Worm (Caenorhabditis elegans): Measurements from ENCODE around the gene C14C10.2.

C14C10.2 gene

DNA sequence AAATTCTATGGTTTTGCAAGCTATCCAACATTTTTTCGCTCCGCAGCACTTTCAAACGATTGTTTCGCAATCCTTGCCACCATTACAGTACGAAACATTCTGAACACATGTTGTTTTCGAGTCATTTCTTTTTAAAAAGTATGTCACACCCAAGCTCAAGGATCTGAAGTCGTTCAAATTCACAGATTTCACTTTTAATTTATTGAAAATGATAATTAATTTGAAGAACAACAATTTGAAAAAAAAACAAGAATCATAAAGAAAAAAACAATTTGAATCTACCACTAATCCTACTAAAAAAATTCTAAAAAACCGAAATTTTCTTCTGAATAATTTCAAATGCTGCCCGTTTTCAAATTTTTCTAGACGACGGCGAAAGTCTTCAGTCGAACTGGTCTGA lies at the start of gene C14C10.2:
C14C10.2 (minus strand) TSS at position 101 of the 400 bp plus-strand sequence.
- TF ChIP-seq dao-5 (tag; optimal IDR thresholded peaks at IDR 0.05), result no peak
- no peak for TF ChIP-seq W03F9.2 (tag; optimal IDR thresholded peaks at IDR 0.05)
- no peak for TF ChIP-seq him-1 (tag; optimal IDR thresholded peaks at IDR 0.05)

DNA sequence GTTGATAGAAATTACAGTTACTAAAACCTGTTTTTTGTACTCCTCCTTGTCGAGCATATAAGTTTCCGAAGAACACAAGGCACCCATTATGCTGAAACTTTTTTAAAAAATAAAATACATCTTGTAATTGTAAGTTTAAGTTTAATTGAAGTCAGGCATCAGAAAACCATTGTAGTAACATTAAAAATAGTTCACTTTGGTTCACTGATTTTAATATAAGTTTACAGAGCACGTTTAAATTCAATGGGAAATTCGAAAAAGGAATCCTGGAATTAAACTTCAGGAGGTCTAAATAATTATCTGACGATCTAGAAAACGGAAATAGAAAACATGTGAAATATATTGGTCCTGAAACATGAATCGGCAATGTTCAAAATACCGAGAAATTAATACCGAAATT lies 48.1 kb upstream of the C14C10.2 start, which contains the start of gene gpa-8:
gpa-8 (minus strand) TSS at position 101 of the 400 bp plus-strand sequence.
- TF ChIP-seq dao-5 (tag; optimal IDR thresholded peaks at IDR 0.05) (no peak), W03F9.2 (tag; optimal IDR thresholded peaks at IDR 0.05) (no peak), him-1 (tag; optimal IDR thresholded peaks at IDR 0.05) (no peak)

DNA sequence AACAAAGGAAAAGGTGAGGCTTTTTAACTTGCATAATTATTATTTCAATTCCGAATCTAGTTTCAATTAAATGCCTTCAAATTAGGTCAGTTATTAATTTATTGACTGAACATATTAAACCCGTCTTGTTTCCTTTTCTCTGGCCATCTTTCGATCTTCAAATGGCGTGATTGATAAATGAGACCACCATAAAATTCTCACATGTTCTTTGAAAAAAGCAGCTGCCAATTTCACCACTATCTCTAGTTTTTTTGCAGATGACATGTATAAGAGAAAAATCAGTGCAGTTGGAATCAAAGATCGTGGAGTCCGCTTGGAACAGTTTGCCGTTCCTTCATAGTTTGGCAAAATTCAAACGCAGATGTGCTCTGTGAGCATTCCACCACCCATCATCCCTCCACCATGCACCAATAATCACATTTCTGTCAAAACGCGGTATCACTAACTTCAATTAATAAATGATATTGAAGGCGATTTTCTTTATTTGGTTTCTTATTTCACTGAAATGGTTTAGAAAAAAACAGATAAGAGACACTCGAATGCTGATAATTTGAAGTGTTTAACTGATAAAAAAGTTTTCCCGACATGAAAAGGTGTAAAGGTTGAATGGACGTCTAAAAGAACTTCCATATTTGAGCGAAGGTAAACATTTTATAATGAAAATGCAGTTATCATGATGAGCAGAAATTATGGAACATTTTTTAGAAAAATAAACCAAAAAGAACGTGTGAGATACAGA lies 45.7 kb upstream of the C14C10.2 start:
- no peak for TF ChIP-seq him-1 (tag; optimal IDR thresholded peaks at IDR 0.05)
- no peak for TF ChIP-seq W03F9.2 (tag; optimal IDR thresholded peaks at IDR 0.05)
- TF ChIP-seq dao-5 (tag; optimal IDR thresholded peaks at IDR 0.05), result no peak

DNA sequence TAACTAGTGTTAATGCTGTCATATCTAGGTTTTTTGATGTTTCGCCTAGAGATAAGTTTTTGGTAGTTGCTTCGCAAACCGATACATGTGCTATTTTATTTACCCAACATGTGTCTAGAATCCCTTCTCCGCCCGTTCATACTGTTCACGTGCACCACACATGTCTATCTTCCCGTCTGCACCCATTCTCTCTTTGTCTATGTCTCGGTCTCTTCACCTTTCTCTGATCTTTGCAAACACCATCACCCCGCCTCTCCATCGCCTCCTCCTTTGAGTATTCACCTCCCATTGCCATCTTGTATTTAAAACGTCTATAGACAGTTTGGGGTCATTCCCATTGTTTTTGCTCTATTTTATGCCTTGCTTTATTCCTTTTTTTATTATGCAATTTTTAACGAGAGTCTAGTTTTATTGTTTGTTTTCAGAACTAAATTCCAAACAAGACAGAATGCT lies 45.0 kb upstream of the C14C10.2 start, which contains the start of gene F56H9.2:
F56H9.2 (plus strand) TSS at position 426 of the 453 bp plus-strand sequence.
- no peak for TF ChIP-seq him-1 (tag; optimal IDR thresholded peaks at IDR 0.05)
- no peak for TF ChIP-seq W03F9.2 (tag; optimal IDR thresholded peaks at IDR 0.05)
- TF ChIP-seq dao-5 (tag; optimal IDR thresholded peaks at IDR 0.05), result no peak

DNA sequence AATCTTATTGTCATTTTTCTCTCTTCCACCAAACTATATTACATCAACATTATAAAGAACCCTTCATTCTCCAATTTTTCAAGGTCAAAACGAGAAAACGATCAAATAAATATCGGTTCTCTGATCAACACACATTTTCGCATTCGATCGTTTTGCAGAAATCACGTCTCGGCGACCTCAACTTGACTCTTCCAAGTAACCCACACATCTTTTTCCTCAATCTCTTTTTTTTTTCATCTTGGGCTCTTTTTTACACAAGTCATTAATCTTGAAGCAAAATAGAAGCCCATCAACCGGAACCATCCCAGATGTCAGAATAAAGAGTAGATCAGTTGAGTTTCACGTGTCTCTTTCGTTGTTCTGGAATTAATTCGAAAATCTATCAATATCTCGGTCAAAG lies 44.0 kb upstream of the C14C10.2 start:
- no peak for TF ChIP-seq dao-5 (tag; optimal IDR thresholded peaks at IDR 0.05)
- TF ChIP-seq him-1 (tag; optimal IDR thresholded peaks at IDR 0.05), result no peak
- TF ChIP-seq W03F9.2 (tag; optimal IDR thresholded peaks at IDR 0.05), result no peak

DNA sequence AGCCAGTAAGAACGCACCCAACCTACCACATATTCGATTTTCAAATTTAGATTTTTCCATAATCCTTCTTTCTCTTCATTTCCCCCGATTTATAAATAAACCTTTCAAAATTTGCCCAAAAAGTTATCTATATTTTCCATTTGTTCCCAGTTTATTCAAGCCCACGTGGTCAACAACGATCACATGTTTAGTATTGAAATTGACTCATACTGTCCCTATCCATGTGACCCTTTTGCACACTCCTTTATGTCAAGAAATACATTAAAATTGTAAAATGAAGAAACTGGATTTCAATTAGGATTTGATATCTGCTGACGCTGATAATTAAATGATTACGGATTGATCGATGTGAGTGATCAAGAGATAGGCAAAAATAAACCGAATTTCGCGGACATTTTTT lies 42.9 kb upstream of the C14C10.2 start:
- no peak for TF ChIP-seq dao-5 (tag; optimal IDR thresholded peaks at IDR 0.05)
- TF ChIP-seq him-1 (tag; optimal IDR thresholded peaks at IDR 0.05), result no peak
- TF ChIP-seq W03F9.2 (tag; optimal IDR thresholded peaks at IDR 0.05), result no peak

DNA sequence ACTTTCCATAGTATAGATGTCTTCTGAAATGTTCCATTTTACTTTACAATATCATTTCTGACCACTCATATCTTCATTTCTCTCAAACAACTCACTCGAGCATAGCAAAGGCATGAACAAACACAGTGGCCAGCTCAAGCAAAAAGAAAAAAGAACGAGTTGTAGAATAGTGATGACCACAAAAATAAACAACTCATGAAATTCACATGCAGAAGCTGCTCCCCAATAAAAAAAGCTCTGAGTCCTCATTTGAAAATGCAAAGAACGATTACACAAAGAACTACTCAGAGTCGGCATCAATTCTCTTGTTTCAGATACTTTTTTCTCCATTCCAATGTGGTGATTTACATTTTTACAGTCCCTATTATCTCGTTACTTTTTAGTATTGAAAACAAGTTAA lies 42.5 kb upstream of the C14C10.2 start:
- TF ChIP-seq him-1 (tag; optimal IDR thresholded peaks at IDR 0.05) (no peak), W03F9.2 (tag; optimal IDR thresholded peaks at IDR 0.05) (no peak), dao-5 (tag; optimal IDR thresholded peaks at IDR 0.05) (no peak)

DNA sequence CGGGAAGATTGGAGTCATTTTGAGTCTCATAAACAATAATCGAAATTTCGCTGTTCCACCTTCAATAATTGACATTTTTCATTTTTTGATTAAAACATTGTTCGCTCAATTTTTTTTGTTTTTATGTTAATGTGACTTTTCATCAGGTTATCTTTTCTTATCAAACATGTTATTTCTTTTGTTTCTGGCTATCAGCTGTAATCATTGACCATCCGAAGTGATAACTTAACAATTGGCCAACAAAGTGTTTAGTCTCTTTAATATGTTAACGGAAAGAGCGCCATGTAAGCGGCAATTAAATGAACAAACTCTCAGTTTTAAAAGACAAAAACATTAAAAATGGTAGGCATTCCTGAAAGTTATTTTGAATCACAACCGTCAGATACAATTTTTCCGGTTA lies 41.8 kb upstream of the C14C10.2 start:
- TF ChIP-seq him-1 (tag; optimal IDR thresholded peaks at IDR 0.05) (no peak), W03F9.2 (tag; optimal IDR thresholded peaks at IDR 0.05) (no peak), dao-5 (tag; optimal IDR thresholded peaks at IDR 0.05) (no peak)

DNA sequence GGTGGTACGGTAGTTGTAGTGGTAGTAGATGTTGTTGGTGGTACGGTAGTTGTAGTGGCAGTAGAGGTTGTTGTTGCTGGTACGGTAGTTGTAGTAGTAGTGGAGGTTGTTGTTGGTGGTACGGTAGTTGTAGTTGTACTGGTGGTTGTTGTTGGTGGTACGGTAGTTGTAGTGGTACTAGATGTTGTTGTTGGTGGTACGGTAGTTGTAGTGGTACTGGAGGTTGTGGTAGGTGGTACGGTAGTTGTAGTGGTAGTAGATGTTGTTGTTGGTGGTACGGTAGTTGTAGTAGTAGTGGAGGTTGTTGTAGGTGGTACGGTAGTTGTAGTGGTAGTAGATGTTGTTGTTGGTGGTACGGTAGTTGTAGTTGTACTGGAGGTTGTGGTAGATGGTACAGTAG lies 40.8 kb upstream of the C14C10.2 start:
- TF ChIP-seq W03F9.2 (tag; optimal IDR thresholded peaks at IDR 0.05) (no peak), him-1 (tag; optimal IDR thresholded peaks at IDR 0.05) (no peak), dao-5 (tag; optimal IDR thresholded peaks at IDR 0.05) (no peak)

DNA sequence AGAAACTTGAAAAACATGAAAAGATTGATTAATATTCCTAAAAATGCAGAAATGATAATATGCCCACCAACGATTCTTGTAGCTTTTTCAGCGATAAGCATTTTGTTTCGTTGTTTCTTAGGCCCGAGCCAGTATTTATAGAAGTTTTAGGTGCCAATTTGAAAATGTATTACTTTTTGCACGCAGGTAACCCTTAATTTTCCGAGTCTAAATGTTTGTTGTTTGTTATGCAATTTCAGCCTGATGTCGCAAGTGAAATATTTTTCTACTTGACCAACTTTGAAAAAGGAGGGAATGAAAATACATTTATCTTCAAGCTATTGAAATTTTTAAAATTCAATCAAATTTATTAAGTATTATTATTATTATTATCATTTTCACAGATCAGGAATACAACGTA lies 39.8 kb upstream of the C14C10.2 start, which contains the start of gene srx-113:
srx-113 (minus strand) TSS at position 101 of the 400 bp plus-strand sequence.
- TF ChIP-seq him-1 (tag; optimal IDR thresholded peaks at IDR 0.05), result no peak
- no peak for TF ChIP-seq W03F9.2 (tag; optimal IDR thresholded peaks at IDR 0.05)
- no peak for TF ChIP-seq dao-5 (tag; optimal IDR thresholded peaks at IDR 0.05)

DNA sequence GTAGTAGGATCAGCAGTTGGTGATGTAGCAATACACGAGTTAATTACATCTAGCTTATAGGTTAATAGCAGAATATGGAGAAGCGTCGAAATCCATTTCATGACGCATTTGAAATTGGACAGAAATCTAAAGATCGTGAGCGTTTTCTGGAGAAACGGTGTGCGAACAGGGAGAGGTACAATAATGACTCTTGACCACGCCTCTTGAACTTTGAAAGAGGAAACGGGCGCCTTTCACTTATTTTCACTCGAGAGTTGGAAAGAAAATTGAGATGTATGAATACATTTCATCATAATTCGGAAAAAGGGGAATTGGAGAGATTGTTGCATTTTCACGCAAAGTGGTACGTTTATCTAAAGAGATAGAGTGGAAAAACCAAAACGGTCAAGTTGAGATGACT lies 37.5 kb upstream of the C14C10.2 start, which contains the start of gene F56H9.6:
F56H9.6 (minus strand) TSS at position 101 of the 400 bp plus-strand sequence.
- TF ChIP-seq him-1 (tag; optimal IDR thresholded peaks at IDR 0.05), result no peak
- no peak for TF ChIP-seq dao-5 (tag; optimal IDR thresholded peaks at IDR 0.05)
- no peak for TF ChIP-seq W03F9.2 (tag; optimal IDR thresholded peaks at IDR 0.05)

DNA sequence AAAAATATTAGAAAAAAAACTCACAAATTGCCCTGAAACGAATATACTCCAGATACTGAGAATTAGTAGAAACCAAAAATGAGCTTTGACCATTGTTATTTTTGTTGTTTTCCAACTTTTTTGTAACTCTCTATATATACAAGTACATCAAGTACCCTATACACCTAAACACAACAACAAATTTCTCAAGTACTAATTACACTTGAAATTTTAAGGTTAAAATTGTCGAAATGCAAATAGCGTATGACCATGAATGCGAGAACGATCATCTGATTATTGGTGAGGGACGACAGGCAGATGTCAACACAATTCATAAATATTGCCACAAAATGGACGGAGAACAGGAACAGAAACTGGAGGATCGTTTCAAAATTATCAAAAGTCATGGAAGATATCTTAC lies 32.1 kb upstream of the C14C10.2 start, which contains the start of gene F56H9.9:
F56H9.9 (minus strand) TSS at position 101 of the 400 bp plus-strand sequence.
- TF ChIP-seq dao-5 (tag; optimal IDR thresholded peaks at IDR 0.05), result no peak
- no peak for TF ChIP-seq him-1 (tag; optimal IDR thresholded peaks at IDR 0.05)
- no peak for TF ChIP-seq W03F9.2 (tag; optimal IDR thresholded peaks at IDR 0.05)

DNA sequence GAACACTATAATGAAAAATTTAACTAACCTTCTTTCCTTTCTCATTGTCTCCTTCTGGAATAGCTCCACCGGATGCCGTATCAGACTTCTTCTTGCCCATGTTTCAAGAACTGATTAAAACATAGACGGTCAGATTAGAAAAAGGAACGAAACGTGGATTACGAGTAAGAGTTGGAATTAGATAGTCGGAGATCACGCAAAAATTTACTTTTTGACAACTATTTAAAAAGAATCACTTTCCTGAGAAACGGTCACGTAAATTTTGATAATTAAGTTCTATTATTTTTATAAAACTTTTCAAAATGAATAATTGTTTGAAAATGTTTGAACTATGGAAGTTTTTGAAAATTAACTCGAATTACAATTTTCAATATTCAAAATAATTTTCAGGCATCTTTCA lies 19.8 kb upstream of the C14C10.2 start, which contains the start of gene cyc-2.2:
cyc-2.2 (minus strand) TSS at position 101 of the 400 bp plus-strand sequence.
- no peak for TF ChIP-seq him-1 (tag; optimal IDR thresholded peaks at IDR 0.05)

DNA sequence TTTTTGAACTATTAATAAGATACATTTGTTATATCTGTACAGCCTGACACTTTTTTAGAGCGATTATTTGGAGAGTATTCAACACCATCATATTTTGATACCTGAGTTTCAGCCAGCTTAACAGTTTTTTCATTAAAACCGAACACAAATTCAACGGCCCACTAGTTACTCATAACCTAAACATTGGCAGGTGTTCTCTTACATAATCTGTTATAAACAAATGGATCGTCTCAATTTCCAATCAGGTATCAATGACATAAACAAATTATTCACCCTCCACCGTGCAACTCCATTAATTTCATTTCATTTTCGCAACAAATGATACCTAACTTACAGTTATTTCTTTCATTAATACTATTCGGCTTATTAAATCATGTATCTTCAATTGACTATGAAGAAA lies 18.8 kb upstream of the C14C10.2 start, which contains the start of gene cubn-1:
cubn-1 (plus strand) TSS at position 301 of the 400 bp plus-strand sequence.
- TF ChIP-seq W03F9.2 (tag; optimal IDR thresholded peaks at IDR 0.05) (no peak), him-1 (tag; optimal IDR thresholded peaks at IDR 0.05) (no peak), dao-5 (tag; optimal IDR thresholded peaks at IDR 0.05) (no peak)
